Fruit fly (Drosophila melanogaster) S2 (cell line): ENCODE results near the gene CG14695.

Experiments used
- CG8478 ChIP-seq: fragments of >200 bp; optimal IDR thresholded peaks from 2 replicates; lab custom pipeline; 2018
- CTCF ChIP-seq, 2 experiments: fragments of >200 bp; optimal IDR thresholded peaks; 2 replicates each; lab custom pipeline; 2018

Gene CG14695

DNA sequence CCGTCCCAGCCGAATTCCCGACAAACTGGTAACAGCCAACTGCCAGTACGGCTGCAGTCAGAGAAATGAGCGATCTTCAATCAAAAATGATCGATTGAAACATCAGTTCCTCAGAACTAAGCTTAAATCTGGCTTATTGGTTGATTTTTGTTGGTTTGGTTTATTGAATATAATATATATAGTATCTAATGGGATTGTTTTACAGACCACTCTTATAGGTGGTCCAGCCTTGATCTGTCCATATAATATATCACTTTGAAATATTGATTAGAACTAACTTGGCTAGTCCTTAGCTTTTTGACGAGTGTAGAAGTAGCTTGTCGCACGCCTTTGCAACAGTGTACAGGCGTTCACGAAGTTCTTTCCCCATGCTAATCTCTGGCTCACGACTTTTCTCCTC, 36.7 kb downstream of the CG14695 start:
- no peak for TF ChIP-seq CTCF (optimal IDR thresholded peaks at IDR 0.05; lab: Kevin White, UChicago)
- TF ChIP-seq CG8478 (lab: Kevin White, UChicago), result no peak

DNA sequence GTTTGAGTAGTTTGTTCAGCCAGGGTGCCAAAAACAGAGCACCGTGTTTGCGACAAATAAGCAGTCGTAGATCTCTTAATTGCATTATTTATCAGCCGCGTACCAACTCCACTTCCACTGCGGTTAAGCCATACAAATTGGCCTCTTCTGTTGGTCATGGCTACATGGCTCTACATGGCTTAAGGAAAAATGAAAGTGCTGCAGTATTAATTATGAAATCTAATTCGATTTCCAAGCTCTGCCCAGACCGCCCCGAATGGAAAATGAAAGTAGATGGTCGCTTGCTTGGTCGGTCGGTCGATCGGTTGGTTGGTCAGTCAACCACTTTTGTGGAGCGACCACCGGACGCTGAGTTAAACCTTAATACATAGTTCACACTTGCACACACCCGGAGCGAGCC, 42.2 kb downstream of the CG14695 start:
- TF ChIP-seq CTCF (optimal IDR thresholded peaks at IDR 0.05; lab: Kevin White, UChicago) (no peak), CG8478 (lab: Kevin White, UChicago) (no peak)

DNA sequence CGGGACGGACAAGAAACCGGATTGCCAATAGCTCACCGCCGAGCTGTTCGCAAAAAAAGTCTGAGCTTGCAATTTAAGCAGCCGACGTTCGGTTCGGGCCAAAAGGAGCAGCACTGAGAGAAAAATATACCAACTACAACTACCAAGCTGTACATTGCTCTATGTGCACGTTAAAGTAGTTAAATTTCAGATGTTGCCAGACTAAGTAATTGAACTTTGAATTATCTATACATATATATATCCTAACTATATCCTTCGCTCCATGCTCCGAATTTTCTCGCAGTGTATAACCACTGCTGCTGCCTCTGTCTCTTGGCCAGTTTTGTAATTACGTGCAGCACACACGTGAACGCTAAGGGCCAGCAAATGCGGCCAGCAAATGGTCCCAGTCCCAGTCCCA, 44.2 kb downstream of the CG14695 start:
- no peak for TF ChIP-seq CTCF (optimal IDR thresholded peaks at IDR 0.05; lab: Kevin White, UChicago)
- TF ChIP-seq CG8478 (lab: Kevin White, UChicago), result no peak

DNA sequence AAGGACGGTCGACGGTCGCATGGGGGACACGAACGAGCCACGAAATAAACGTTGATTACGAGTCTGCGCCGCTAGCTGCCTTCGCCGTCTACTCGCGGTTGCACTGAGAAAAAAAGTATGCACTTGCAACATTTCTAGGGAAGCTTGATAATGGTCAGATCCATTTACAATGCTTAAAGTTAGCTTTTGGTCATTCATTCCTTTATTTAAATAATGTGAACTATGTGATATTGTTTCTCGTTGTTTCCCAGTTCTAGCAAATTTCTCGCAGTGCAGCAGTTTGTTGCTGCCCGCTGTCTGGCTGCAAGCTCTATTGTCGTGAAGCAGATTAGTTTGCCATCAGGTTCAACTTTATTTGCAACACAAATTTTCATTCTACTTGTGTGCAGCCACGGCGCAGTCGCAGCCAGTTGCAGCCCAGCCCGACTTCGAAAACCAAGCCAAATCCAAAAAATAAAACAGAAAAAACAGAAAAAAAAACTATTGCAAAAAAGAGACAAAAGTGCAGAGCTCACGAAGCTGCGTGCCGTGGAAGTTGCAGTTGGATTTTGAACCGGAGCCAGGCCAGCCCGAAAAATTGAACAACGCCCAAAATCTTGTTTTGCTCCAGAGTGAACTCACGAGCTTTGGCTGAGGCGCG, 46.5 kb downstream of the CG14695 start:
- TF ChIP-seq CTCF (optimal IDR thresholded peaks at IDR 0.05; lab: Kevin White, UChicago) (no peak), CG8478 (lab: Kevin White, UChicago) (no peak)

dm6 chr3R:10829746-10830145, 49.4 kb downstream of the CG14695 start:
- TF ChIP-seq CTCF (optimal IDR thresholded peaks at IDR 0.05; lab: Kevin White, UChicago) (no peak), CG8478 (lab: Kevin White, UChicago) (no peak)

dm6 chr3R:10828688-10829087, 50.4 kb downstream of the CG14695 start:
- TF ChIP-seq CG8478 (lab: Kevin White, UChicago) (no peak), CTCF (optimal IDR thresholded peaks at IDR 0.05; lab: Kevin White, UChicago) (no peak)
